Worm (Caenorhabditis elegans): ENCODE data around the gene str-45.

Gene str-45

ce11 chrV:15158691-15159090 lies at the start of gene str-45:
str-45 (plus strand) TSS chrV:15158991.
- TF ChIP-seq lin-54 (GFP tag; optimal IDR thresholded peaks at IDR 0.05) (no peak), ceh-40 (GFP tag; IDR thresholded peaks at IDR 0.05) (no peak), ztf-28 (GFP tag; IDR thresholded peaks at IDR 0.05) (no peak), madf-8 (GFP tag; conservative IDR thresholded peaks at IDR 0.05) (no peak), snpc-4 (GFP tag; optimal IDR thresholded peaks at IDR 0.05) (no peak), snpc-4 (tag; optimal IDR thresholded peaks at IDR 0.05) (no peak), egrh-3 (GFP tag; IDR thresholded peaks at IDR 0.05) (no peak), ztf-22 (GFP tag; optimal IDR thresholded peaks at IDR 0.05) (no peak), snpc-1.3 (tag; optimal IDR thresholded peaks at IDR 0.05; ENCODE audit: insufficient read depth) (no peak), hlh-26 (GFP tag; conservative IDR thresholded peaks at IDR 0.05) (no peak), lag-1 (GFP tag; IDR thresholded peaks at IDR 0.05) (no peak), dpl-1 (GFP tag; optimal IDR thresholded peaks at IDR 0.05) (no peak), sdz-38 (tag; optimal IDR thresholded peaks at IDR 0.05) (no peak), hrde-1 (tag; optimal IDR thresholded peaks at IDR 0.05; ENCODE audit: borderline replicate concordance) (no peak), mxl-1 (tag; optimal IDR thresholded peaks at IDR 0.05) (no peak), fkh-3 (tag; optimal IDR thresholded peaks at IDR 0.05) (no peak), unc-130 (GFP tag; optimal IDR thresholded peaks at IDR 0.05) (no peak), akir-1 (GFP tag; optimal IDR thresholded peaks at IDR 0.05) (no peak), ztf-26 (tag; optimal IDR thresholded peaks at IDR 0.05) (no peak), K11D2.4 (GFP tag; IDR thresholded peaks at IDR 0.05) (no peak)

- TF ChIP-seq ztf-18 (tag; optimal IDR thresholded peaks at IDR 0.05) (no peak), T26A5.8 (tag; optimal IDR thresholded peaks at IDR 0.05) (no peak), F52B5.7 (tag; optimal IDR thresholded peaks at IDR 0.05) (no peak)
Measured at ce11 chrV:15109260-15109659, 49.5 kb upstream of the str-45 start, which contains the start of gene Y75B12A.2. Y75B12A.2 (plus strand) TSS chrV:15109560.

ce11 chrV:15111660-15112059 lies 47.1 kb upstream of the str-45 start, which contains the start of gene T01G5.7:
T01G5.7 (plus strand) TSS chrV:15111960.
- TF ChIP-seq F39B2.1 (GFP tag; IDR thresholded peaks at IDR 0.05) (no peak), nhr-80 (tag; optimal IDR thresholded peaks at IDR 0.05) (no peak), snpc-4 (GFP tag; optimal IDR thresholded peaks at IDR 0.05) (no peak), snpc-4 (tag; optimal IDR thresholded peaks at IDR 0.05) (no peak)

- TF ChIP-seq gei-17 (GFP tag; optimal IDR thresholded peaks at IDR 0.05) = no peak
- no peak for TF ChIP-seq ztf-26 (tag; optimal IDR thresholded peaks at IDR 0.05)
- TF ChIP-seq nfyb-1 (GFP tag; IDR thresholded peaks at IDR 0.05) = no peak
- no peak for TF ChIP-seq hsf-1 (GFP tag; IDR thresholded peaks at IDR 0.05)
- no peak for TF ChIP-seq lin-40 (tag; optimal IDR thresholded peaks at IDR 0.05)
- TF ChIP-seq snpc-3.4 (tag; optimal IDR thresholded peaks at IDR 0.05) = no peak
- TF ChIP-seq T26A5.8 (tag; optimal IDR thresholded peaks at IDR 0.05) = no peak
- no peak for TF ChIP-seq sdz-38 (tag; optimal IDR thresholded peaks at IDR 0.05)
- TF ChIP-seq nhr-90 (tag; optimal IDR thresholded peaks at IDR 0.05) = no peak
- no peak for TF ChIP-seq F37B4.10 (GFP tag; IDR thresholded peaks at IDR 0.05)
- TF ChIP-seq rpc-1 (optimal IDR thresholded peaks at IDR 0.05) = no peak
- no peak for TF ChIP-seq rpc-1 (tag; optimal IDR thresholded peaks at IDR 0.05)
- TF ChIP-seq hlh-12 (tag; optimal IDR thresholded peaks at IDR 0.05) = no peak
- TF ChIP-seq aptf-3 (GFP tag; IDR thresholded peaks at IDR 0.05) = no peak
- no peak for TF ChIP-seq ceh-27 (GFP tag; optimal IDR thresholded peaks at IDR 0.05)
- TF ChIP-seq ceh-79 (tag; optimal IDR thresholded peaks at IDR 0.05) = no peak
- TF ChIP-seq hlh-26 (GFP tag; conservative IDR thresholded peaks at IDR 0.05) = no peak
Measured at ce11 chrV:15113992-15114391, 44.8 kb upstream of the str-45 start, which contains the start of gene T01G5.6. T01G5.6 (minus strand) TSS chrV:15114092.

Measured in whole organism, young adult.